Fruit fly (Drosophila melanogaster) whole organism, embryonic: ENCODE results near the gene asf1.

Experiments used
- CG1832 ChIP-seq: fragments of 200-800 bp; sonication (Bioruptor generic); optimal IDR thresholded peaks from 2 replicates; lab custom pipeline; 2017; ENCODE audit warnings: missing biosample characterization, mild to moderate bottlenecking, missing genetic modification characterization, inconsistent platforms
- CG8478 ChIP-seq: fragments of >200 bp; optimal IDR thresholded peaks from 2 replicates; lab custom pipeline; 2018

DNA sequence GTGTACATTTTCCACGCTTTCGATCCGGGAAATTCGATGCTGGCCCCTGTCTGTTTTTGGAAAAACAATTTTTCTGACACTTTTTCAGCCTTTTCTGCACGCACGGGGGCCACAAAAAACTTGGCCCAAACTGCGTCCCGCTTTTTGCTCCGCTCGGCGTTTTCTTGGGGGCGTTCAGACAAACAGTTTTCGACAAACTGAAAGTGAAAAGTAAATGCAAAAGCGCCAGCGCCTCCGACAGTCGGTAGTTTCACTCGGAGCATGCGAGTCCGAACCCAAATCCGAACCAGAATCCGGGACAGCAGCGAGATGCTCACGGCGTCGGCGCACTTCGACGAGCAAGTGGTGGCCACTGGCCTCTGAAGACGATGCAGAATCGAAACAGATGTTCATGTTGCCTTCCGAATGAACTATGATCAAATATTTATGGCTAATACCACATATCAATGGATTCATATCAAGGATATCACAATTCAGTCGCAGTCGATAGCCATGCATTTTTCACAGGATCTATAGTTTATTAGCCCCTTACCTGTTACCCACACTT, 34.3 kb upstream of the asf1 start, which contains the start of gene Shal:
- no peak for TF ChIP-seq CG1832 (GFP tag; lab: Kevin White, UChicago)
- no peak for TF ChIP-seq CG8478 (lab: Kevin White, UChicago)
